Worm (Caenorhabditis elegans) whole organism, midembryonic: ENCODE results near the gene spex-3.

ENCODE experiments used
- T22C8.4 ChIP-seq: fragments of 200-800 bp; sonication (Bioruptor generic); IDR thresholded peaks from 2 replicates; pipeline ENCODE4 v1.3.6; 2022; ENCODE audit warnings: missing genetic modification characterization, missing compliant biosample characterization
- cog-1 ChIP-seq: sonication (generic microtip); optimal IDR thresholded peaks from 2 replicates; lab custom pipeline; 2016; ENCODE audit warnings: missing genetic modification characterization, missing compliant biosample characterization
- flt-1 ChIP-seq: fragments of 200-800 bp; sonication (Bioruptor generic); IDR thresholded peaks from 2 replicates; pipeline ENCODE4 v1.3.6; 2022; ENCODE audit warnings: missing genetic modification characterization, missing compliant biosample characterization
- ref-1 ChIP-seq: fragments of 200-800 bp; sonication (Bioruptor generic); conservative IDR thresholded peaks from 2 replicates; pipeline ENCODE4 v1.3.6; 2022; ENCODE audit warnings: missing genetic modification reagents, missing genetic modification characterization, missing compliant biosample characterization
- tab-1 ChIP-seq: fragments of 200-800 bp; sonication (Bioruptor generic); IDR thresholded peaks from 2 replicates; pipeline ENCODE4 v1.3.6; 2022; ENCODE audit warnings: missing genetic modification characterization, missing compliant biosample characterization
- ztf-23 ChIP-seq: fragments of 200-800 bp; sonication (Bioruptor generic); IDR thresholded peaks from 2 replicates; pipeline ENCODE4 v1.3.6; 2022; ENCODE audit warnings: missing genetic modification reagents, missing genetic modification characterization, missing compliant biosample characterization
- ztf-29 ChIP-seq: fragments of 200-800 bp; sonication (Bioruptor generic); IDR thresholded peaks from 2 replicates; pipeline ENCODE4 v1.3.6; 2022; ENCODE audit warnings: missing genetic modification reagents, missing genetic modification characterization, missing compliant biosample characterization

DNA sequence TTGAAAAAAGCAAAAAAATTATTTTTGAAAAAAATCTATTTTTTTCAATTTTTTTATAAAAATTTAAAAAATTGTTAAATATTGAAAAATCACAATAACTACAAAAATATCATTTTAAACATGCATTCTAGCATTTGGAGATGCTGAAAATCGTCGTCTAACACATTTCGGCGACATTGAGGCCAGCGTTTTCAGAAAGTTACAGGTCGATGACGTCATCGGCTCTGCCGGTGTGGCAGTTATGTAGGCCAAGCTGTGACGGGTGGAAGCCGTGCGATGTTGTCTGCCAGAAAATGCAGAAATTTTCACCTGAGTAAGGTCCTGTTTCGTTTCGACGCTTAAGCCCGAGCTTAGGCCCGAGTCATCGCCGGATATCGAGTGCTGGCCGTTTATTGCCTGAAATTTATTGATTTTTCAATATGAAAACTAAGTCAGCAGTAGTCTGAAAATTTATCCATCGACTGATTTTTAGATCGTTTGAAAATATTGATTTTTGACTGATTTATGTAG, 36.4 kb downstream of the spex-3 start, which contains the start of gene Y22D7AR.3:
- TF ChIP-seq ztf-29 (GFP tag; lab: Robert Waterston, UW) (no peak), T22C8.4 (0 out of 2 replicates have a peak, but pooled peaks have one; percentile 7), cog-1 (tag; lab: Kevin White, UChicago) (no peak), ref-1 (GFP tag; lab: Robert Waterston, UW) (no peak), flt-1 (GFP tag; lab: Robert Waterston, UW) (no peak), tab-1 (GFP tag; lab: Robert Waterston, UW) (no peak), ztf-23 (GFP tag; lab: Robert Waterston, UW) (no peak)
